Fruit fly (Drosophila melanogaster): ENCODE results near the gene CG15536.

DNA sequence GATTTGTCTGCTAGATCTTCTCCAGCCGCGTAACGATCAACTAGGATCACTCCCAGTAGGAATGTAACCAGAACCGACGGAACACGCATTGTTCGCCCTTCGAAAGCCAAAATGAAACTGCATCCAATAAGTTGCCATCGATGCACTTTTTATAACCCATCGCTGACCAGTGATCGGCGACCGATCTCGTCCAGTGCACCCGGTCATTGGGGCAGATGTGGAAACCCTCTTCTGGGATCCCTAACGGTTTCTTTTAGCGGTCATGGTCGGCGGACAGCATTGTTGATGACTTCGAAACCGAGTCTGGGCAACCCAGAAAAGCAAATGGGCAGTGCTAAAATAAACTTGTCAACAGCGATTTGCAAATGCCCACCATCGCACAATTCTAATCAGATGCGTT, 20.0 kb upstream of the CG15536 start, which contains the start of gene Osi23:
- TF ChIP-seq CG10348 (GFP tag; IDR thresholded peaks at IDR 0.05) (no peak), CG8301 (tag; optimal IDR thresholded peaks at IDR 0.05) (no peak), Pif1B (GFP tag; optimal IDR thresholded peaks at IDR 0.05) (no peak), CG8159 (tag; optimal IDR thresholded peaks at IDR 0.05) (no peak), fd96Ca (GFP tag; IDR thresholded peaks at IDR 0.05) (no peak), Snoo (tag; optimal IDR thresholded peaks at IDR 0.05) (no peak), D1 (tag; optimal IDR thresholded peaks at IDR 0.05) (no peak), CG32121 (GFP tag; IDR thresholded peaks at IDR 0.05) (no peak), CG17806 (tag; optimal IDR thresholded peaks at IDR 0.05) (no peak), CG13204 (GFP tag; optimal IDR thresholded peaks at IDR 0.05) (no peak), Pif1A (GFP tag; optimal IDR thresholded peaks at IDR 0.05) (no peak), gl (tag; optimal IDR thresholded peaks at IDR 0.05) (no peak), CG34367 (tag; optimal IDR thresholded peaks at IDR 0.05) (no peak), CG4496 (GFP tag; IDR thresholded peaks at IDR 0.05) (no peak)
